Worm (Caenorhabditis elegans): ENCODE measurements around the gene scl-8.
A peak's percentile ranks its signal among the peaks of the same experiment; 100 is the strongest.

scl-8 gene

DNA sequence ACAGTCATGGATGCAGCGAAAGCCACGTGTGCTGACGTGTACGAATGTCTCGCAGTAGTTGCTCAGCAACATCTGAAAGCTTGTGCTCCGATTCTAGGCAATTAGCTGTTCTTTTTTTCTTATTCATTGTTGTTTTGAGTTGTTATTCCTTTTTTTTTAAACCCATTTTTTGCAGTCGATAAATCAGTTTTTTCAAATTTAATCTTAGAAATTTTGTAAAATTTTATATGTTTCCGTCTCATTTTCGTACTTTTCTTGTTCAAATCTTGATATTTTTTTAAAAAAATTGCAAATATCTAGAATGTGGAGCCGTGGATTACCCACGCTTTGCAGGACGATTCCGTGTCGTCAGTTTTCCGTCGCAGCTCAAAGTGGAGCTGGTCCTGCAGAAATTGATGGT, 28.9 kb downstream of the scl-8 start, which contains the start of gene fask-1:
Gene fask-1 (plus strand): TSS at position 301 of the 400 bp plus-strand sequence.
- no peak for TF ChIP-seq elt-2 (tag; optimal IDR thresholded peaks at IDR 0.05)
- TF ChIP-seq fkh-10 (GFP tag; optimal IDR thresholded peaks at IDR 0.05), result no peak
- no peak for TF ChIP-seq ama-1 (optimal IDR thresholded peaks at IDR 0.05)
- TF ChIP-seq elt-1 (tag; optimal IDR thresholded peaks at IDR 0.05), result no peak
- no peak for TF ChIP-seq ztf-11 (tag; optimal IDR thresholded peaks at IDR 0.05)
- no peak for TF ChIP-seq nhr-12 (tag; optimal IDR thresholded peaks at IDR 0.05)
- TF ChIP-seq nhr-77 (tag; optimal IDR thresholded peaks at IDR 0.05), result no peak
- TF ChIP-seq nhr-43 (tag; optimal IDR thresholded peaks at IDR 0.05; ENCODE audit: poor library complexity, severe bottlenecking), result no peak
- TF ChIP-seq ceh-28 (tag; optimal IDR thresholded peaks at IDR 0.05), result no peak
- TF ChIP-seq daf-12 (tag; optimal IDR thresholded peaks at IDR 0.05), result no peak
- TF ChIP-seq pha-4 (tag; optimal IDR thresholded peaks at IDR 0.05), result no peak
- TF ChIP-seq pqm-1 (tag; optimal IDR thresholded peaks at IDR 0.05), result no peak
- TF ChIP-seq eor-1 (tag; optimal IDR thresholded peaks at IDR 0.05), result no peak

DNA sequence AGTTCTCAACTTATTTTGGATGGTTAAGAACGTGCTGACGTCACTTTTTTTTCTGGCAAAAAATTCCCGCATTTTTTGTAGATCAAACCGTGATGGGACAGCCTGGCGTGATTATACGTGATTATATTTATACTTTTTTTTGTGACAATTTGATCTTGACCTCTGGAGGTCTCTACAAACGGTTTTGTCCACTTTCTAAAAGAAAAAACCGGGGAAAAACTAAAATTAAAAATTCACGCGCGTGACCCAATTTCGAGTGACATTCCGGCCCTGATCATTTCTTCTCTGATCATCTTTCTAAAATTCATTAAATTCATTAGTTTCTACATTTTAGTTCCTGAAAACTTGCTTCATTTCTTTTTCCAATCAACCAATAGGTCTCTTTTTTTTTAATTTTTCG, 33.4 kb downstream of the scl-8 start, which contains the start of gene rde-11:
Gene rde-11 (plus strand): TSS at position 301 of the 400 bp plus-strand sequence.
- TF ChIP-seq daf-12 (tag; optimal IDR thresholded peaks at IDR 0.05), result no peak
- no peak for TF ChIP-seq elt-3 (tag; optimal IDR thresholded peaks at IDR 0.05)
- no peak for TF ChIP-seq tbx-2 (tag; optimal IDR thresholded peaks at IDR 0.05)
- TF ChIP-seq nhr-25 (tag; optimal IDR thresholded peaks at IDR 0.05), result no peak
- TF ChIP-seq egl-5 (tag; optimal IDR thresholded peaks at IDR 0.05), result no peak

ce11 chrIV:13107359-13107758, 35.8 kb downstream of the scl-8 start, which contains the start of gene B0564.2:
B0564.2 (plus strand) TSS chrIV:13107659.
- TF ChIP-seq R02D3.7 (tag; optimal IDR thresholded peaks at IDR 0.05) (no peak), fos-1 (tag; optimal IDR thresholded peaks at IDR 0.05) (no peak), sea-2 (GFP tag; optimal IDR thresholded peaks at IDR 0.05) (no peak), nfya-1 (tag; optimal IDR thresholded peaks at IDR 0.05; ENCODE audit: insufficient read depth) (no peak), mml-1 (tag; optimal IDR thresholded peaks at IDR 0.05) (no peak), ceh-28 (tag; optimal IDR thresholded peaks at IDR 0.05) (no peak), nhr-12 (tag; optimal IDR thresholded peaks at IDR 0.05) (no peak), egl-5 (tag; optimal IDR thresholded peaks at IDR 0.05) (no peak), zag-1 (tag; optimal IDR thresholded peaks at IDR 0.05) (no peak), tbx-2 (tag; optimal IDR thresholded peaks at IDR 0.05) (no peak), unc-62 (GFP tag; optimal IDR thresholded peaks at IDR 0.05) (no peak), nhr-67 (tag; optimal IDR thresholded peaks at IDR 0.05) (no peak), ceh-82 (tag; optimal IDR thresholded peaks at IDR 0.05) (no peak)

DNA sequence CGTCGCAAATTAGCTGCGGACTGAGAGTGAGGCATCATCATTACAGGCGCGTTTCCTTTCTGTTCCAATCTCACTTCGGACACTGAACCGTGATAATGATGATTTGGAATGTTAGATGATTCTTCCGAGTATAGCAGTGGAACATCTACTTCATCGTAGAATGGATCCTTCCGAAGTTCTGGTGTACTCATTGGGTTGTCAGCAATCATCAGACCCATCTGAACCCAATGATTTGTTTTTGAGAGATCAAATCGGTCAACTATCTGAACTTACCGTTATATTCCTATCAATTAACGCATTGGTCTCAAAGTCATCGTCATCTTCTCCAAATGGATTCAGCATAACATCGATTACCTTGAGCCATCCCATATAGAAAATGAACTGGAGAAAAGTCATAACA, 36.9 kb downstream of the scl-8 start:
- TF ChIP-seq ceh-9 (tag; optimal IDR thresholded peaks at IDR 0.05), result no peak
- TF ChIP-seq snpc-4 (tag; optimal IDR thresholded peaks at IDR 0.05), result no peak

ce11 chrIV:13109751-13110150, 38.2 kb downstream of the scl-8 start, which contains the start of gene best-1:
best-1 (minus strand) TSS chrIV:13109779.
- TF ChIP-seq egl-5 (tag; optimal IDR thresholded peaks at IDR 0.05) (peak; percentile 57), nhr-23 (tag; optimal IDR thresholded peaks at IDR 0.05) (peak; percentile 1), tbx-2 (tag; optimal IDR thresholded peaks at IDR 0.05) (no peak), egl-27 (tag; optimal IDR thresholded peaks at IDR 0.05) (no peak), ceh-28 (tag; optimal IDR thresholded peaks at IDR 0.05) (no peak), unc-62 (GFP tag; optimal IDR thresholded peaks at IDR 0.05) (no peak), mdl-1 (tag; optimal IDR thresholded peaks at IDR 0.05) (peak; percentile 14), nhr-28 (tag; optimal IDR thresholded peaks at IDR 0.05) (no peak), lin-39 (tag; optimal IDR thresholded peaks at IDR 0.05) (no peak), fkh-2 (tag; optimal IDR thresholded peaks at IDR 0.05) (no peak), ztf-11 (tag; optimal IDR thresholded peaks at IDR 0.05) (no peak)

ce11 chrIV:13110876-13111275, 39.3 kb downstream of the scl-8 start:
- TF ChIP-seq nhr-76 (tag; optimal IDR thresholded peaks at IDR 0.05) (no peak), nhr-25 (tag; optimal IDR thresholded peaks at IDR 0.05) (peak; percentile 6), fos-1 (tag; optimal IDR thresholded peaks at IDR 0.05) (no peak)

Data from whole organism, L3 larva.